Fruit fly (Drosophila melanogaster) whole organism, pupa: ENCODE results near the gene Gs2.

Experiments
- CG14655 ChIP-seq: fragments of 200-800 bp; sonication (Bioruptor generic); optimal IDR thresholded peaks from 3 replicates; lab custom pipeline; 2017; ENCODE audit warnings: mild to moderate bottlenecking, missing biosample characterization, missing genetic modification reagents, missing genetic modification characterization
- CG34367 ChIP-seq: fragments of 200-800 bp; sonication (Bioruptor generic); optimal IDR thresholded peaks from 2 replicates; lab custom pipeline; 2018; ENCODE audit warnings: missing biosample characterization, mild to moderate bottlenecking, missing genetic modification characterization
- CG8159 ChIP-seq: fragments of 200-800 bp; sonication (Bioruptor generic); optimal IDR thresholded peaks from 3 replicates; lab custom pipeline; 2018; ENCODE audit warnings: missing biosample characterization, mild to moderate bottlenecking, missing genetic modification characterization, moderate library complexity
- gl ChIP-seq: fragments of 200-800 bp; sonication (Bioruptor generic); optimal IDR thresholded peaks from 2 replicates; lab custom pipeline; 2018; ENCODE audit warnings: missing biosample characterization, mild to moderate bottlenecking, missing genetic modification characterization

- TF ChIP-seq CG8159 (no peak), CG14655 (no peak), CG34367 (no peak), gl (tag; lab: Kevin White, UChicago) (no peak)
Observed at dm6 chrX:11458912-11459836, 36.5 kb downstream of the Gs2 start, which contains the start of gene CG43155.
